Worm (Caenorhabditis elegans) whole organism, young adult: ENCODE results near the gene pccb-1.

ENCODE experiments used
- B0019.2 ChIP-seq: fragments of 200-800 bp; sonication (Bioruptor generic); conservative IDR thresholded peaks from 2 replicates; pipeline ENCODE4 v1.3.6; 2022; ENCODE audit warnings: missing genetic modification reagents, missing genetic modification characterization, missing compliant biosample characterization
- B0336.3 ChIP-seq: fragments of 200-800 bp; sonication (Bioruptor generic); IDR thresholded peaks from 2 replicates; pipeline ENCODE4 v1.3.6; 2022; ENCODE audit warnings: missing genetic modification characterization, missing compliant biosample characterization
- C17E4.6 ChIP-seq: fragments of 200-800 bp; sonication (Bioruptor generic); IDR thresholded peaks from 2 replicates; pipeline ENCODE4 v1.3.6; 2022; ENCODE audit warnings: missing genetic modification reagents, missing genetic modification characterization, missing compliant biosample characterization
- D2030.7 ChIP-seq: fragments of 200-800 bp; sonication (Bioruptor generic); IDR thresholded peaks from 2 replicates; pipeline ENCODE4 v1.3.6; 2022; ENCODE audit warnings: missing genetic modification reagents, missing genetic modification characterization, missing compliant biosample characterization
- F10E7.11 ChIP-seq: sonication (generic microtip); optimal IDR thresholded peaks from 2 replicates; lab custom pipeline; 2017; ENCODE audit warnings: mild to moderate bottlenecking, missing genetic modification characterization, moderate library complexity, missing compliant biosample characterization
- F33H1.4 ChIP-seq: fragments of 200-800 bp; sonication (Bioruptor generic); IDR thresholded peaks from 2 replicates; pipeline ENCODE4 v1.3.6; 2022; ENCODE audit warnings: missing genetic modification reagents, missing genetic modification characterization, missing compliant biosample characterization
- F49E8.2 ChIP-seq: sonication (generic microtip); optimal IDR thresholded peaks from 3 replicates; lab custom pipeline; 2017; ENCODE audit warnings: missing genetic modification characterization, mild to moderate bottlenecking, missing compliant biosample characterization, antibody characterized with exemption, moderate library complexity; ENCODE audit not compliant: insufficient read depth
- T26A5.8 ChIP-seq: sonication (generic microtip); optimal IDR thresholded peaks from 2 replicates; lab custom pipeline; 2016; ENCODE audit warnings: missing genetic modification characterization, missing compliant biosample characterization
- Y56A3A.18 ChIP-seq: fragments of 200-800 bp; sonication (Bioruptor generic); IDR thresholded peaks from 2 replicates; pipeline ENCODE4 v1.3.6; 2022; ENCODE audit warnings: missing genetic modification reagents, missing genetic modification characterization, missing compliant biosample characterization
- Y67H2A.10 ChIP-seq: fragments of 200-800 bp; sonication (Bioruptor generic); conservative IDR thresholded peaks from 2 replicates; pipeline ENCODE4 v1.3.6; 2022; ENCODE audit warnings: missing genetic modification reagents, missing genetic modification characterization, missing compliant biosample characterization
- Y79H2A.3 ChIP-seq: fragments of 200-800 bp; sonication (Bioruptor generic); conservative IDR thresholded peaks from 2 replicates; pipeline ENCODE4 v1.3.6; 2022; ENCODE audit warnings: missing genetic modification reagents, missing genetic modification characterization, missing compliant biosample characterization
- akir-1 ChIP-seq: fragments of 200-800 bp; sonication (Bioruptor generic); optimal IDR thresholded peaks from 2 replicates; lab custom pipeline; 2018; ENCODE audit warnings: mild to moderate bottlenecking, missing genetic modification characterization, moderate library complexity, missing compliant biosample characterization
- ama-1 ChIP-seq, 3 experiments: fragments of 150-350 bp in 1 of 3; sonication (generic microtip) in 2 of 3; optimal IDR thresholded peaks; 2 replicates each; lab custom pipeline; 2014 to 2018; ENCODE audit warnings: missing biosample characterization in 2 of 3, missing genetic modification characterization in 2 of 3, missing genetic modification reagents in 2 of 3
- aptf-3 ChIP-seq: fragments of 200-800 bp; sonication (Bioruptor generic); IDR thresholded peaks from 2 replicates; pipeline ENCODE4 v1.3.6; 2022; ENCODE audit warnings: missing genetic modification characterization, missing compliant biosample characterization
- athp-1 ChIP-seq: sonication (generic microtip); optimal IDR thresholded peaks from 2 replicates; lab custom pipeline; 2017; ENCODE audit warnings: mild to moderate bottlenecking, missing genetic modification characterization, missing compliant biosample characterization
- bed-2 ChIP-seq: fragments of 200-800 bp; sonication (Bioruptor generic); IDR thresholded peaks from 2 replicates; pipeline ENCODE4 v1.3.6; 2022; ENCODE audit warnings: missing genetic modification reagents, missing genetic modification characterization, missing compliant biosample characterization
- cebp-1 ChIP-seq, 2 experiments: fragments of 200-800 bp in 1 of 2; sonication (Bioruptor generic) in 1 of 2; sonication (generic microtip) in 1 of 2; IDR thresholded peaks in 1 of 2; optimal IDR thresholded peaks in 1 of 2; 2 replicates each; pipeline versions ENCODE4 v1.3.6 to Lab custom; 2017 to 2022; ENCODE audit warnings: missing compliant biosample characterization in 2 of 2, missing genetic modification characterization in 2 of 2, mild to moderate bottlenecking in 1 of 2, missing genetic modification reagents in 1 of 2, moderate library complexity in 1 of 2
- cebp-2 ChIP-seq: fragments of 200-800 bp; sonication (Bioruptor generic); IDR thresholded peaks from 2 replicates; pipeline ENCODE4 v1.3.6; 2022; ENCODE audit warnings: missing genetic modification characterization, missing compliant biosample characterization
- ceh-27 ChIP-seq: fragments of 200-800 bp; sonication (Bioruptor generic); optimal IDR thresholded peaks from 2 replicates; lab custom pipeline; 2018; ENCODE audit warnings: mild to moderate bottlenecking, missing genetic modification characterization, moderate library complexity, missing compliant biosample characterization
- ceh-79 ChIP-seq: sonication (generic microtip); optimal IDR thresholded peaks from 2 replicates; lab custom pipeline; 2017; ENCODE audit warnings: mild to moderate bottlenecking, missing genetic modification characterization, missing compliant biosample characterization
- dox-1 ChIP-seq: fragments of 200-800 bp; sonication (Bioruptor generic); IDR thresholded peaks from 2 replicates; pipeline ENCODE4 v1.3.6; 2022; ENCODE audit warnings: missing genetic modification reagents, missing genetic modification characterization, missing compliant biosample characterization
- dpl-1 ChIP-seq: fragments of 150-350 bp; optimal IDR thresholded peaks from 2 replicates; lab custom pipeline; 2014; ENCODE audit warnings: missing biosample characterization, missing genetic modification reagents, missing genetic modification characterization
- egl-18 ChIP-seq: fragments of 200-800 bp; sonication (Bioruptor generic); IDR thresholded peaks from 2 replicates; pipeline ENCODE4 v1.3.6; 2022; ENCODE audit warnings: missing genetic modification reagents, missing genetic modification characterization, missing compliant biosample characterization
- egl-44 ChIP-seq: fragments of 200-800 bp; sonication (Bioruptor generic); IDR thresholded peaks from 2 replicates; pipeline ENCODE4 v1.3.6; 2022; ENCODE audit warnings: missing genetic modification reagents, missing genetic modification characterization, missing compliant biosample characterization
- egrh-3 ChIP-seq: fragments of 200-800 bp; sonication (Bioruptor generic); IDR thresholded peaks from 2 replicates; pipeline ENCODE4 v1.3.6; 2022; ENCODE audit warnings: missing genetic modification reagents, missing genetic modification characterization, missing compliant biosample characterization
- gei-17 ChIP-seq: fragments of 200-800 bp; sonication (Bioruptor generic); optimal IDR thresholded peaks from 2 replicates; lab custom pipeline; 2018; ENCODE audit warnings: mild to moderate bottlenecking, missing genetic modification characterization, missing compliant biosample characterization
- him-1 ChIP-seq: sonication (generic microtip); optimal IDR thresholded peaks from 2 replicates; lab custom pipeline; 2016; ENCODE audit warnings: missing genotype, missing genetic modification reagents, missing genetic modification characterization, missing compliant biosample characterization
- hlh-12 ChIP-seq: sonication (generic microtip); optimal IDR thresholded peaks from 2 replicates; lab custom pipeline; 2016; ENCODE audit warnings: missing genetic modification characterization, missing compliant biosample characterization
- hmg-1.2 ChIP-seq: fragments of 200-800 bp; sonication (Bioruptor generic); IDR thresholded peaks from 2 replicates; pipeline ENCODE4 v1.3.6; 2022; ENCODE audit warnings: missing genetic modification reagents, missing genetic modification characterization, missing compliant biosample characterization
- hrde-1 ChIP-seq: sonication (generic microtip); optimal IDR thresholded peaks from 2 replicates; lab custom pipeline; 2016; ENCODE audit warnings: missing genetic modification characterization, mild to moderate bottlenecking, missing compliant biosample characterization, moderate library complexity, missing genotype, missing genetic modification reagents, borderline replicate concordance
- hsf-1 ChIP-seq: fragments of 200-800 bp; sonication (Bioruptor generic); IDR thresholded peaks from 2 replicates; pipeline ENCODE4 v1.3.6; 2022; ENCODE audit warnings: missing genetic modification reagents, missing genetic modification characterization, missing compliant biosample characterization
- let-526 ChIP-seq: fragments of 200-800 bp; sonication (Bioruptor generic); IDR thresholded peaks from 2 replicates; pipeline ENCODE4 v1.3.6; 2022; ENCODE audit warnings: missing genetic modification reagents, missing genetic modification characterization, missing compliant biosample characterization
- let-607 ChIP-seq, 2 experiments: fragments of 200-800 bp in 1 of 2; sonication (Bioruptor generic) in 1 of 2; sonication (generic microtip) in 1 of 2; optimal IDR thresholded peaks; 2 replicates each; lab custom pipeline; 2016 to 2018; ENCODE audit warnings: mild to moderate bottlenecking in 2 of 2, missing compliant biosample characterization in 2 of 2, missing genetic modification characterization in 2 of 2, moderate library complexity in 2 of 2, missing genotype in 1 of 2
- lin-35 ChIP-seq, 3 experiments: fragments of 150-350 bp in 2 of 3; sonication (generic microtip) in 1 of 3; optimal IDR thresholded peaks; 2 replicates each; lab custom pipeline; 2014 to 2018; ENCODE audit warnings: missing biosample characterization in 3 of 3, missing genetic modification characterization in 3 of 3, missing genetic modification reagents in 3 of 3
- madf-8 ChIP-seq: fragments of 200-800 bp; sonication (Bioruptor generic); conservative IDR thresholded peaks from 2 replicates; pipeline ENCODE4 v1.3.6; 2022; ENCODE audit warnings: missing genetic modification reagents, missing genetic modification characterization, missing compliant biosample characterization
- mel-28 ChIP-seq: sonication (generic microtip); optimal IDR thresholded peaks from 2 replicates; lab custom pipeline; 2016; ENCODE audit warnings: borderline replicate concordance, mild to moderate bottlenecking, missing genetic modification characterization, missing compliant biosample characterization
- mxl-1 ChIP-seq: sonication (generic microtip); optimal IDR thresholded peaks from 2 replicates; lab custom pipeline; 2016; ENCODE audit warnings: missing genetic modification characterization, missing compliant biosample characterization
- nfya-2 ChIP-seq: fragments of 200-800 bp; sonication (Bioruptor generic); IDR thresholded peaks from 2 replicates; pipeline ENCODE4 v1.3.6; 2022; ENCODE audit warnings: missing genetic modification reagents, missing genetic modification characterization, missing compliant biosample characterization
- pha-4 ChIP-seq: fragments of 150-350 bp; sonication (generic microtip); optimal IDR thresholded peaks from 2 replicates; lab custom pipeline; 2014; ENCODE audit warnings: missing biosample characterization, missing genetic modification reagents, missing genetic modification characterization
- rcor-1 ChIP-seq: fragments of 200-800 bp; sonication (Bioruptor generic); IDR thresholded peaks from 2 replicates; pipeline ENCODE4 v1.3.6; 2022; ENCODE audit warnings: missing genetic modification reagents, missing genetic modification characterization, missing compliant biosample characterization
- repo-1 ChIP-seq: sonication (generic microtip); optimal IDR thresholded peaks from 2 replicates; lab custom pipeline; 2017; ENCODE audit warnings: mild to moderate bottlenecking, missing genetic modification characterization, missing compliant biosample characterization
- snpc-1.3 ChIP-seq: sonication (generic microtip); optimal IDR thresholded peaks from 2 replicates; lab custom pipeline; 2017; ENCODE audit warnings: missing genetic modification characterization, mild to moderate bottlenecking, missing compliant biosample characterization, antibody characterized with exemption, moderate library complexity, missing genotype, missing genetic modification reagents; ENCODE audit not compliant: insufficient read depth
- somi-1 ChIP-seq: fragments of 200-800 bp; sonication (Bioruptor generic); optimal IDR thresholded peaks from 2 replicates; lab custom pipeline; 2018; ENCODE audit warnings: mild to moderate bottlenecking, missing genetic modification characterization, missing compliant biosample characterization
- sptf-2 ChIP-seq: fragments of 200-800 bp; sonication (Bioruptor generic); optimal IDR thresholded peaks from 2 replicates; lab custom pipeline; 2018; ENCODE audit warnings: mild to moderate bottlenecking, missing genetic modification characterization, missing compliant biosample characterization
- tbp1 ChIP-seq: fragments of 200-800 bp; sonication (Bioruptor generic); optimal IDR thresholded peaks from 2 replicates; lab custom pipeline; 2018; ENCODE audit warnings: mild to moderate bottlenecking, missing genetic modification characterization, missing compliant biosample characterization
- zfh-2 ChIP-seq: fragments of 200-800 bp; sonication (Bioruptor generic); conservative IDR thresholded peaks from 2 replicates; pipeline ENCODE4 v1.3.6; 2022; ENCODE audit warnings: missing genetic modification reagents, missing genetic modification characterization, missing compliant biosample characterization
- ztf-22 ChIP-seq: fragments of 200-800 bp; sonication (Bioruptor generic); optimal IDR thresholded peaks from 2 replicates; lab custom pipeline; 2018; ENCODE audit warnings: mild to moderate bottlenecking, missing genetic modification characterization, moderate library complexity, missing compliant biosample characterization

pccb-1 gene

DNA sequence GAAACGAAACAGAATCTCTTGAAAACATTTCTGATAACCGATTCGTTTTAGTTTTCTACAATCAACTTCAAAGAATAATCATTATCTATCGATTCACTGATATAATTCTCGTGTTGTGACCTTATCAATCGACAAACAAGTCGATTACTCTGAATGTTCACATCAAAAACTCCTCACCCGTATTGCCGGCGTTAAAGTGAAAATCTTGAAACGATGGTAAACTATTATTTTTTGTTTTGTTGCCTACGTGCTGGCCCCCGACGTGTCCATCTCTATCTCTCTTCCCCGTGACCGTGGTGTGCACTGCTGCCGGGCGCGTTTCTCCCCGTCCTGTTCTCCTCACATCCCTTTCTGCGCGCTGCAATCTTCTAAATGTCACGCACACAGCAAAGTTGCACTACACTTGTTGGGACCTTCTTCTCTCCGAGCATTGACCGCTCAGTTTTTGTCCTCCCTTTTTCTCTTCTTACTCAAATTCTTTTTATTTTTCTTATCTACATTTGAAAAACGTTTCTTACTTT lies 605 bp downstream of the pccb-1 start (continued):
- no peak for TF ChIP-seq dpl-1 (GFP tag; lab: Kevin White, UChicago)
- TF ChIP-seq akir-1 (GFP tag; lab: Kevin White, UChicago) = no peak
- no peak for TF ChIP-seq F49E8.2
- TF ChIP-seq repo-1 (tag; lab: Kevin White, UChicago) = no peak
- TF ChIP-seq C17E4.6 (GFP tag; lab: Robert Waterston, UW) = no peak
- no peak for TF ChIP-seq ztf-22 (GFP tag; lab: Kevin White, UChicago)
- TF ChIP-seq sptf-2 (GFP tag; lab: Kevin White, UChicago) = no peak
- TF ChIP-seq pha-4 = no peak
- TF ChIP-seq zfh-2 (GFP tag; lab: Robert Waterston, UW) = peak; percentile 87
- no peak for TF ChIP-seq mel-28 (tag; lab: Kevin White, UChicago)
- TF ChIP-seq ceh-79 (tag; lab: Kevin White, UChicago) = no peak
- no peak for TF ChIP-seq let-526
- peak in 1 of 2 experiments; percentile 2 for TF ChIP-seq let-607 (tag; optimal IDR thresholded peaks at IDR 0.05; lab: Kevin White, UChicago)
- TF ChIP-seq egl-44 (GFP tag; lab: Robert Waterston, UW) = no peak
- TF ChIP-seq rcor-1 = no peak
- peak; percentile 45; the same call in 1 of the 2 replicates for TF ChIP-seq dox-1 (GFP tag; lab: Robert Waterston, UW)
- TF ChIP-seq egrh-3 (GFP tag; lab: Robert Waterston, UW) = 0 out of 2 replicates have a peak, but pooled peaks have one; percentile 19
- TF ChIP-seq B0336.3 (GFP tag; lab: Robert Waterston, UW) = no peak
- no peak for TF ChIP-seq mxl-1 (tag; lab: Kevin White, UChicago)
- TF ChIP-seq cebp-1 (GFP tag; IDR thresholded peaks at IDR 0.05; lab: Robert Waterston, UW) = 0 out of 2 replicates have a peak, but pooled peaks have one; percentile 12
- TF ChIP-seq cebp-1 (tag; optimal IDR thresholded peaks at IDR 0.05; lab: Kevin White, UChicago) = peak; percentile 52
- TF ChIP-seq hlh-12 (tag; lab: Kevin White, UChicago) = no peak
- TF ChIP-seq T26A5.8 = no peak
- no peak for TF ChIP-seq B0019.2 (GFP tag; lab: Robert Waterston, UW)
- no peak for TF ChIP-seq egl-18 (GFP tag; lab: Robert Waterston, UW)
- no peak for TF ChIP-seq nfya-2 (GFP tag; lab: Robert Waterston, UW)
- TF ChIP-seq him-1 (tag; lab: Kevin White, UChicago) = no peak
- no peak for TF ChIP-seq athp-1 (tag; lab: Kevin White, UChicago)
- TF ChIP-seq Y79H2A.3 (GFP tag; lab: Robert Waterston, UW) = no peak
- no peak for TF ChIP-seq ama-1 (optimal IDR thresholded peaks at IDR 0.05; lab: Kevin White, UChicago)
- TF ChIP-seq ama-1 (GFP tag; optimal IDR thresholded peaks at IDR 0.05; lab: Kevin White, UChicago) = no peak
- TF ChIP-seq hrde-1 = no peak
- no peak for TF ChIP-seq hsf-1 (GFP tag; lab: Robert Waterston, UW)
- TF ChIP-seq aptf-3 (GFP tag; lab: Robert Waterston, UW) = no peak
- TF ChIP-seq D2030.7 (GFP tag; lab: Robert Waterston, UW) = no peak
- no peak for TF ChIP-seq lin-35 (GFP tag; optimal IDR thresholded peaks at IDR 0.05; lab: Kevin White, UChicago)
- TF ChIP-seq F10E7.11 (tag; lab: Kevin White, UChicago) = no peak
- TF ChIP-seq snpc-1.3 (tag; lab: Kevin White, UChicago) = no peak
- TF ChIP-seq bed-2 (GFP tag; lab: Robert Waterston, UW) = no peak
- no peak for TF ChIP-seq ceh-27
- TF ChIP-seq Y56A3A.18 (GFP tag; lab: Robert Waterston, UW) = no peak
- peak; percentile 19; the same call in 1 of the 2 replicates for TF ChIP-seq hmg-1.2
- TF ChIP-seq somi-1 (GFP tag; lab: Kevin White, UChicago) = peak; percentile 21
- TF ChIP-seq madf-8 (GFP tag; lab: Robert Waterston, UW) = no peak
- no peak for TF ChIP-seq Y67H2A.10 (GFP tag; lab: Robert Waterston, UW)
- no peak for TF ChIP-seq tbp1 (GFP tag; lab: Kevin White, UChicago)
- no peak for TF ChIP-seq gei-17 (GFP tag; lab: Kevin White, UChicago)
- no peak for TF ChIP-seq cebp-2 (GFP tag; lab: Robert Waterston, UW)
- no peak for TF ChIP-seq F33H1.4
